Worm (Caenorhabditis elegans) whole organism, L4 larva: Measurements from ENCODE around the gene glna-1.

Experiments used
- F10B5.3 ChIP-seq: sonication (generic microtip); optimal IDR thresholded peaks from 2 replicates; lab custom pipeline; 2016; ENCODE audit warnings: mild to moderate bottlenecking, missing genetic modification characterization, missing compliant biosample characterization
- F37D6.2 ChIP-seq: sonication (generic microtip); optimal IDR thresholded peaks from 2 replicates; lab custom pipeline; 2016; ENCODE audit warnings: mild to moderate bottlenecking, missing genetic modification characterization, missing compliant biosample characterization
- T26A8.4 ChIP-seq: fragments of 200-800 bp; sonication (Bioruptor generic); IDR thresholded peaks from 2 replicates; pipeline ENCODE4 v1.3.6; 2022; ENCODE audit warnings: missing genetic modification characterization, missing compliant biosample characterization
- Y48G9A.11 ChIP-seq: fragments of 200-800 bp; sonication (Bioruptor generic); IDR thresholded peaks from 2 replicates; pipeline ENCODE4 v1.3.6; 2022; ENCODE audit warnings: missing genetic modification reagents, missing genetic modification characterization, missing compliant biosample characterization
- aha-1 ChIP-seq: fragments of 150-350 bp; peaks from one replicate; lab custom pipeline; 2014; ENCODE audit warnings: missing biosample characterization, missing genetic modification characterization
- ama-1 ChIP-seq: fragments of 150-350 bp; optimal IDR thresholded peaks from 2 replicates; lab custom pipeline; 2014; ENCODE audit warnings: inconsistent platforms, mixed read lengths
- attf-4 ChIP-seq: sonication (generic microtip); optimal IDR thresholded peaks from 3 replicates; lab custom pipeline; 2017; ENCODE audit warnings: missing biosample characterization, missing genetic modification characterization
- ceh-20 ChIP-seq: fragments of 200-800 bp; sonication (Bioruptor generic); IDR thresholded peaks from 2 replicates; pipeline ENCODE4 v1.3.6; 2022; ENCODE audit warnings: missing genetic modification reagents, missing genetic modification characterization, missing compliant biosample characterization
- ces-1 ChIP-seq: fragments of 150-350 bp; sonication (generic microtip); optimal IDR thresholded peaks from 4 replicates; lab custom pipeline; 2014; ENCODE audit warnings: missing biosample characterization, missing genetic modification reagents, missing genetic modification characterization
- daf-16 ChIP-seq, 3 experiments: sonication (generic microtip); optimal IDR thresholded peaks; 2 replicates each; lab custom pipeline; 2016 to 2017; ENCODE audit warnings: missing genetic modification characterization in 3 of 3, missing genetic modification reagents in 3 of 3, mild to moderate bottlenecking in 2 of 3, missing compliant biosample characterization in 2 of 3, missing biosample characterization in 1 of 3, moderate library complexity in 1 of 3
- daf-8 ChIP-seq: fragments of 200-800 bp; sonication (Bioruptor generic); IDR thresholded peaks from 2 replicates; pipeline ENCODE4 v1.3.6; 2022; ENCODE audit warnings: missing genetic modification characterization, missing compliant biosample characterization
- dmd-9 ChIP-seq: fragments of 200-800 bp; sonication (Bioruptor generic); IDR thresholded peaks from 2 replicates; pipeline ENCODE4 v1.3.6; 2022; ENCODE audit warnings: missing genetic modification reagents, missing genetic modification characterization, missing compliant biosample characterization
- duxl-1 ChIP-seq: sonication (generic microtip); optimal IDR thresholded peaks from 2 replicates; lab custom pipeline; 2016; ENCODE audit warnings: mild to moderate bottlenecking, missing genetic modification characterization, moderate library complexity, missing compliant biosample characterization; ENCODE audit not compliant: poor library complexity
- fos-1 ChIP-seq: fragments of 150-350 bp; optimal IDR thresholded peaks from 2 replicates; lab custom pipeline; 2014; ENCODE audit warnings: missing biosample characterization, missing genetic modification characterization
- lin-15B ChIP-seq: fragments of 150-350 bp; sonication (generic microtip); optimal IDR thresholded peaks from 3 replicates; lab custom pipeline; 2014; ENCODE audit warnings: missing biosample characterization, missing genetic modification characterization
- lin-29 ChIP-seq: fragments of 200-800 bp; sonication (Bioruptor generic); IDR thresholded peaks from 2 replicates; pipeline ENCODE4 v1.3.6; 2022; ENCODE audit warnings: missing genetic modification reagents, missing genetic modification characterization, missing compliant biosample characterization
- lin-38 ChIP-seq: fragments of 200-800 bp; sonication (Bioruptor generic); IDR thresholded peaks from 2 replicates; pipeline ENCODE4 v1.3.6; 2022; ENCODE audit warnings: missing genetic modification reagents, missing genetic modification characterization, missing compliant biosample characterization
- lin-39 ChIP-seq: fragments of 150-350 bp; optimal IDR thresholded peaks from 2 replicates; lab custom pipeline; 2014; ENCODE audit warnings: missing biosample characterization, missing genetic modification reagents, missing genetic modification characterization
- lir-3 ChIP-seq: sonication (generic microtip); optimal IDR thresholded peaks from 2 replicates; lab custom pipeline; 2016; ENCODE audit warnings: mild to moderate bottlenecking, missing genetic modification characterization, missing compliant biosample characterization
- madf-9 ChIP-seq: fragments of 200-800 bp; sonication (Bioruptor generic); conservative IDR thresholded peaks from 2 replicates; pipeline ENCODE4 v1.3.6; 2022; ENCODE audit warnings: missing genetic modification reagents, missing genetic modification characterization, missing compliant biosample characterization
- nhr-102 ChIP-seq: sonication (generic microtip); optimal IDR thresholded peaks from 2 replicates; lab custom pipeline; 2016; ENCODE audit warnings: mild to moderate bottlenecking, missing genetic modification characterization, moderate library complexity, missing compliant biosample characterization
- nhr-237 ChIP-seq: sonication (generic microtip); optimal IDR thresholded peaks from 2 replicates; lab custom pipeline; 2017; ENCODE audit warnings: missing biosample characterization, missing genetic modification characterization
- nhr-25 ChIP-seq: sonication (generic microtip); optimal IDR thresholded peaks from 2 replicates; lab custom pipeline; 2017; ENCODE audit warnings: missing genetic modification characterization, mild to moderate bottlenecking, missing compliant biosample characterization, antibody characterized with exemption, moderate library complexity, borderline replicate concordance; ENCODE audit not compliant: insufficient read depth
- nhr-28 ChIP-seq: fragments of 150-350 bp; optimal IDR thresholded peaks from 2 replicates; lab custom pipeline; 2014; ENCODE audit warnings: missing biosample characterization, missing genetic modification characterization
- nhr-41 ChIP-seq: fragments of 200-800 bp; sonication (Bioruptor generic); IDR thresholded peaks from 2 replicates; pipeline ENCODE4 v1.3.6; 2022; ENCODE audit warnings: missing genetic modification reagents, missing genetic modification characterization, missing compliant biosample characterization
- nhr-6 ChIP-seq: fragments of 150-350 bp; optimal IDR thresholded peaks from 2 replicates; lab custom pipeline; 2014; ENCODE audit warnings: missing biosample characterization, missing genetic modification characterization
- nhr-76 ChIP-seq: fragments of 150-350 bp; optimal IDR thresholded peaks from 2 replicates; lab custom pipeline; 2014; ENCODE audit warnings: missing biosample characterization, missing genetic modification characterization
- pha-4 ChIP-seq, 2 experiments: fragments of 150-350 bp in 1 of 2; fragments of 200-800 bp in 1 of 2; sonication (Bioruptor generic) in 1 of 2; IDR thresholded peaks in 1 of 2; optimal IDR thresholded peaks in 1 of 2; 2 replicates each; pipeline versions ENCODE4 v1.3.6 to Lab custom; 2014 to 2022; ENCODE audit warnings: missing genetic modification characterization in 2 of 2, missing genetic modification reagents in 2 of 2, missing biosample characterization in 1 of 2, missing compliant biosample characterization in 1 of 2
- pqm-1 ChIP-seq: sonication (generic microtip); optimal IDR thresholded peaks from 2 replicates; lab custom pipeline; 2017; ENCODE audit warnings: missing biosample characterization, missing genetic modification characterization
- rbr-2 ChIP-seq: sonication (generic microtip); optimal IDR thresholded peaks from 2 replicates; lab custom pipeline; 2016; ENCODE audit warnings: missing genotype, missing genetic modification characterization, missing compliant biosample characterization
- sdz-12 ChIP-seq: fragments of 200-800 bp; sonication (Bioruptor generic); optimal IDR thresholded peaks from 2 replicates; lab custom pipeline; 2018; ENCODE audit warnings: mild to moderate bottlenecking, missing genetic modification characterization, missing compliant biosample characterization
- set-16 ChIP-seq: fragments of 200-800 bp; sonication (Bioruptor generic); IDR thresholded peaks from 2 replicates; pipeline ENCODE4 v1.3.6; 2022; ENCODE audit warnings: missing genetic modification reagents, missing genetic modification characterization, missing compliant biosample characterization
- snpc-4 ChIP-seq: fragments of 150-350 bp; optimal IDR thresholded peaks from 2 replicates; lab custom pipeline; 2014; ENCODE audit warnings: missing biosample characterization, missing genetic modification characterization
- spr-1 ChIP-seq: sonication (generic microtip); optimal IDR thresholded peaks from 2 replicates; lab custom pipeline; 2016; ENCODE audit warnings: mild to moderate bottlenecking, missing genetic modification characterization, missing compliant biosample characterization
- unc-62 ChIP-seq, 3 experiments: fragments of 150-350 bp in 1 of 3; sonication (generic microtip); optimal IDR thresholded peaks in 2 of 3; peaks in 1 of 3; 1 replicate in 1 of 3; 2 replicates in 2 of 3; lab custom pipeline; 2014 to 2017; ENCODE audit warnings: missing biosample characterization in 3 of 3, missing genetic modification characterization in 3 of 3, missing genetic modification reagents in 3 of 3, missing genotype in 1 of 3
- vab-7 ChIP-seq: fragments of 200-800 bp; sonication (Bioruptor generic); IDR thresholded peaks from 2 replicates; pipeline ENCODE4 v1.3.6; 2022; ENCODE audit warnings: missing genetic modification reagents, missing genetic modification characterization, missing compliant biosample characterization
- zfp-2 ChIP-seq: sonication (generic microtip); optimal IDR thresholded peaks from 2 replicates; lab custom pipeline; 2016; ENCODE audit warnings: mild to moderate bottlenecking, missing genetic modification characterization, missing compliant biosample characterization
- zip-11 ChIP-seq: fragments of 200-800 bp; sonication (Bioruptor generic); IDR thresholded peaks from 2 replicates; pipeline ENCODE4 v1.3.6; 2022; ENCODE audit warnings: missing genetic modification characterization, missing compliant biosample characterization
- ztf-7 ChIP-seq: fragments of 150-350 bp; optimal IDR thresholded peaks from 2 replicates; lab custom pipeline; 2014; ENCODE audit warnings: missing biosample characterization, missing genetic modification characterization

The glna-1 gene

DNA sequence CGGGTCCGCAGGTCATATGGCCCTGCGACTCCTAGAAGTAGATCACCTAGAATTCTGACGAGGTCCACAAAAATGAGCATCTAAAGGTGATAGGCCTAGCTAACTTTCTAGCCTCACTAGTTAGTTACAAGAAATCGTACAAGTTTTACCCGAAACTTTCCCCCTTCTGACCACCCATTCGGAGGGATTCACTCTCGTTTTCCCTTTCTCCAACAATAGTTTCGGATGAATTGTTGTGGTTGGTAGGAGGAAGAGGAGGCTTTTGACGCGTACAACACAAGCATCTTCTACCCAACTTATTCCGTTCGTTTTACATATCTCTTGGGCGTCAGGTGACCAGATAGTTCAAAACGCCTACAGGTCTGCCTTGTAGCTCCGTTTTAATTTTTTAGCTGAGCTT, 31.7 kb downstream of the glna-1 start (continued):
- TF ChIP-seq pha-4 (GFP tag; IDR thresholded peaks at IDR 0.05; lab: Robert Waterston, UW): no peak
- no peak for TF ChIP-seq pha-4 (tag; optimal IDR thresholded peaks at IDR 0.05; lab: Kevin White, UChicago)
- TF ChIP-seq nhr-41 (GFP tag; lab: Robert Waterston, UW): no peak
- no peak for TF ChIP-seq nhr-28 (tag; lab: Kevin White, UChicago)
- TF ChIP-seq ama-1 (lab: Kevin White, UChicago): no peak

- TF ChIP-seq lin-38 (GFP tag; lab: Robert Waterston, UW) (no peak), sdz-12 (GFP tag; lab: Kevin White, UChicago) (no peak), nhr-102 (tag; lab: Kevin White, UChicago) (no peak), fos-1 (tag; lab: Kevin White, UChicago) (no peak), nhr-76 (no peak), lin-39 (tag; lab: Kevin White, UChicago) (no peak), F10B5.3 (tag; lab: Kevin White, UChicago) (no peak), ces-1 (GFP tag; lab: Kevin White, UChicago) (no peak), T26A8.4 (no peak), aha-1 (tag; lab: Kevin White, UChicago) (no peak), zfp-2 (tag; lab: Kevin White, UChicago) (no peak)
- TF ChIP-seq, all 104 proteins: peak for 0
These were observed 33.2 kb downstream of the glna-1 start for ce11 chrII:14700096-14700495.

ce11 chrII:14698057-14698456, 35.3 kb downstream of the glna-1 start, which contains the start of gene C09F9.1:
TSS of gene C09F9.1 (plus strand) at chrII:14698357.
- no peak for TF ChIP-seq duxl-1 (tag; lab: Kevin White, UChicago)
- TF ChIP-seq unc-62 (GFP tag; optimal IDR thresholded peaks at IDR 0.05 in 1 of 2; lab: Kevin White, UChicago): peak in 1 of 2 experiments; percentile 45
- TF ChIP-seq unc-62 (tag; optimal IDR thresholded peaks at IDR 0.05; lab: Kevin White, UChicago): no peak
- TF ChIP-seq nhr-6 (tag; lab: Kevin White, UChicago): no peak
- TF ChIP-seq, all 104 proteins: peak for 1

DNA sequence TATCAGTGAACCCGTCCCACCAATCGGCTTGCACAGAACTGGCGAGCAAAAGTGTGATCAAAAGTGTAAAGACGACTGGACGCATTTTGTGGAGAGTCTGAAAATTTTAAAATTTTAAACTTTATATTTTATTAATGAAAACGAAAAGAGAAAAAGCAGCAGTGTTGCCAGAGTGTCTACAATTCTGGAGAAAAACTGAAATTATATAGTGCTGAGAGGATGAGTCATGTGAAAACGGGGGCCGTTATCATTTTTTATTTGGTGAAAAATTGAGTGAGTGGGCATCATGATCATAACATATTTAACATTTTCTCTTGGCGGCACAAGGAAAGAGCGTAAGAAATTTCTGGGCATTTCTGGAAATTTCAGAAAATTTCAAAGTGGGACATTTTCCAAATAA, 38.1 kb downstream of the glna-1 start, which contains the start of gene K02B7.3:
TSS of gene K02B7.3 (minus strand) at position 101 of the 400 bp plus-strand sequence.
- TF ChIP-seq F37D6.2 (tag; lab: Kevin White, UChicago) (no peak), madf-9 (no peak), nhr-25 (no peak), pqm-1 (tag; lab: Kevin White, UChicago) (no peak), lin-15B (no peak), F10B5.3 (tag; lab: Kevin White, UChicago) (no peak), ceh-20 (GFP tag; lab: Robert Waterston, UW) (no peak), pha-4 (GFP tag; IDR thresholded peaks at IDR 0.05; lab: Robert Waterston, UW) (no peak), pha-4 (tag; optimal IDR thresholded peaks at IDR 0.05; lab: Kevin White, UChicago) (no peak), lir-3 (tag; lab: Kevin White, UChicago) (no peak), fos-1 (tag; lab: Kevin White, UChicago) (no peak), rbr-2 (tag; lab: Kevin White, UChicago) (no peak), ama-1 (lab: Kevin White, UChicago) (no peak), spr-1 (tag; lab: Kevin White, UChicago) (no peak), set-16 (GFP tag; lab: Robert Waterston, UW) (no peak), zip-11 (GFP tag; lab: Robert Waterston, UW) (no peak), aha-1 (tag; lab: Kevin White, UChicago) (no peak)

DNA sequence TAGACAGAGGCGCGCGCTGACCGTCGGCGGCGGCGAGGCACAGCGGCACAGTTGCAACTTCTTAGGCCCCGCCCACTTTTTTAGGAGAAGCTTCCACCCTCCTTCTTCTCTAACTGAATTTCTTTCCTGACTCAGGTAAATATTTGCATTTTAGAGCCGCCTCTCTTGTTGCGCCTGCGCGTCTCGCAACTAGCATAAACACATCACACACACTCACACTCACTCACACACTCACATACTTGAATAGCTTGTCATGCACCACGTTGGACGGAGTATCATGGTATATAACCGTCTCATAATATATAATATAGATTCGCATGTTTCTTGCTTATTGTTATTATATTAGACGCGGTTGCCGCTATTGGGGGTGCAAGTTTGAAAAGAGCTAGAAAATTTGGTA, 48.9 kb downstream of the glna-1 start, which contains the start of gene unc-52:
TSS of gene unc-52 (minus strand) at position 80 of the 400 bp plus-strand sequence.
- TF ChIP-seq nhr-237 (tag; lab: Kevin White, UChicago): no peak
- no peak for TF ChIP-seq duxl-1 (tag; lab: Kevin White, UChicago)
- TF ChIP-seq vab-7: no peak
- no peak for TF ChIP-seq ztf-7 (tag; lab: Kevin White, UChicago)
- no peak for TF ChIP-seq F10B5.3 (tag; lab: Kevin White, UChicago)
- no peak for TF ChIP-seq lin-38 (GFP tag; lab: Robert Waterston, UW)
- peak; percentile 13; the same call in 1 of the 2 replicates for TF ChIP-seq set-16 (GFP tag; lab: Robert Waterston, UW)
- TF ChIP-seq attf-4: no peak
- no peak for TF ChIP-seq snpc-4
- no peak for TF ChIP-seq daf-8 (GFP tag; lab: Robert Waterston, UW)
- TF ChIP-seq daf-16 (GFP tag; optimal IDR thresholded peaks at IDR 0.05; lab: Kevin White, UChicago): no peak
- no peak for TF ChIP-seq daf-16 (tag; optimal IDR thresholded peaks at IDR 0.05; lab: Kevin White, UChicago)
- no peak for TF ChIP-seq fos-1 (tag; lab: Kevin White, UChicago)
- no peak for TF ChIP-seq pha-4 (GFP tag; IDR thresholded peaks at IDR 0.05; lab: Robert Waterston, UW)
- peak; percentile 56 for TF ChIP-seq pha-4 (tag; optimal IDR thresholded peaks at IDR 0.05; lab: Kevin White, UChicago)
- no peak for TF ChIP-seq lin-29 (GFP tag; lab: Robert Waterston, UW)
- no peak for TF ChIP-seq nhr-6 (tag; lab: Kevin White, UChicago)
- TF ChIP-seq dmd-9 (GFP tag; lab: Robert Waterston, UW): no peak
- TF ChIP-seq Y48G9A.11: no peak
